Fruit fly (Drosophila melanogaster): ENCODE data around the gene sn.

Gene sn

DNA sequence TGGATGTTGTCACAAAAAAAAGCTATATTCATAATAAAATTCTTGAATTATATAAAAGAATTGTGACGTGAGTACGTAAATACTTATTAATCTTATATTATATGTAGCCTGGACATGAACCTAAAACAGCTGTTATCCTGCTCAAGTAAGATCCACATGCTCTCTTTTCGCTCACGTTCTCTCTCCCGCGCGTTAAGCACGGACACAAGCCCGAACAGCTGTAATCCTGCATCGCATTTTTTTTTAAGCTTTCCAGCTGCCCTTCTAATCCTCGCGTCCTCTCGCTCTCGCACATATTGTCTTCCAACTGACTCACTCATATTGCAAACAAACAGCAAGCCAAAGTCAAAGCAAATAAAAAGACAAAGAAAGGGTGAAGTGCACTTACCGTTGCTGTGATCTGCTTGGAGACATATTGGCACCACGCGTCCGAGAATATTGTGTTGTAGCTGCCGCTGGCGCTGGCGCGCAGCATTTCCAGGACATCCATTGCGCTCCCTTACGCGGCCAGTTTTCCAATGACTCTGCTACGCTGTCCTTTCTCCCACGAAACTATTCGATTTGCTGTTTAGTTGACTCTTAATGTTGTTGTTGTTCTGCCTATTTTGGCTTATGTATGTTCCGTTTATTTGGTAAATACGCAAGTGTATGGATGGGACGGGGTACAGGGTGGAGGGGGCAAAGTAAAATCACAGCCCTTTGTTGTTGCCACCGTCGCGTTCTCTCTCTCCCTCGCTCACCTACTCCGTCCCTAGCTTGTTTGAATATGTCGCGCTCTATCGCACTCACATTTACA lies 3.4 kb downstream of the sn start (continued):
- TF ChIP-seq crol (GFP tag; IDR thresholded peaks at IDR 0.05): peak; percentile 93
- TF ChIP-seq bab2 (GFP tag; optimal IDR thresholded peaks at IDR 0.05): no peak
- no peak for TF ChIP-seq CG17359 (tag; optimal IDR thresholded peaks at IDR 0.05)
- TF ChIP-seq tup (GFP tag; optimal IDR thresholded peaks at IDR 0.05): no peak
- no peak for TF ChIP-seq CG2120 (GFP tag; optimal IDR thresholded peaks at IDR 0.05)
- no peak for TF ChIP-seq Asciz (GFP tag; optimal IDR thresholded peaks at IDR 0.05)
- TF ChIP-seq Nf-YB (GFP tag; optimal IDR thresholded peaks at IDR 0.05): no peak
- no peak for TF ChIP-seq CG2129 (GFP tag; IDR thresholded peaks at IDR 0.05; ENCODE audit: partially characterized antibody)
- TF ChIP-seq chif (GFP tag; optimal IDR thresholded peaks at IDR 0.05): no peak
- 0 out of 3 replicates have a peak, but pooled peaks have one; percentile 16 for TF ChIP-seq CG6791 (GFP tag; IDR thresholded peaks at IDR 0.05; ENCODE audit: partially characterized antibody)
- no peak for TF ChIP-seq CG8290 (GFP tag; optimal IDR thresholded peaks at IDR 0.05)
- peak in 1 of 2 experiments; percentile 59 for TF ChIP-seq CG8290 (tag; optimal IDR thresholded peaks at IDR 0.05)
- peak; percentile 52 for TF ChIP-seq NFAT (GFP tag; IDR thresholded peaks at IDR 0.05)
- no peak for TF ChIP-seq fd64A (GFP tag; optimal IDR thresholded peaks at IDR 0.05)
- TF ChIP-seq HLH3B (GFP tag; IDR thresholded peaks at IDR 0.05): no peak
- no peak for TF ChIP-seq Hmr (GFP tag; optimal IDR thresholded peaks at IDR 0.05)
- no peak for TF ChIP-seq CG4282 (GFP tag; optimal IDR thresholded peaks at IDR 0.05)
- no peak for TF ChIP-seq CG4730 (GFP tag; IDR thresholded peaks at IDR 0.05)
- TF ChIP-seq Max (GFP tag; optimal IDR thresholded peaks at IDR 0.05): no peak
- TF ChIP-seq Dbx (GFP tag; IDR thresholded peaks at IDR 0.05): 0 out of 3 replicates have a peak, but pooled peaks have one; percentile 8
- TF ChIP-seq CG31441 (GFP tag; IDR thresholded peaks at IDR 0.05): no peak
- no peak for TF ChIP-seq CG10366 (GFP tag; IDR thresholded peaks at IDR 0.05)
- TF ChIP-seq corto (GFP tag; optimal IDR thresholded peaks at IDR 0.05): no peak
- peak; percentile 49 for TF ChIP-seq sqz (GFP tag; optimal IDR thresholded peaks at IDR 0.05)
- no peak for TF ChIP-seq Side (GFP tag; optimal IDR thresholded peaks at IDR 0.05)
- TF ChIP-seq Ets97D (GFP tag; optimal IDR thresholded peaks at IDR 0.05): no peak
- no peak for TF ChIP-seq CG11504 (tag; optimal IDR thresholded peaks at IDR 0.05)
- TF ChIP-seq CG10543 (GFP tag; optimal IDR thresholded peaks at IDR 0.05): no peak
- TF ChIP-seq kni (GFP tag; optimal IDR thresholded peaks at IDR 0.05): peak; percentile 6
- TF ChIP-seq Poxn (GFP tag; IDR thresholded peaks at IDR 0.05): no peak
- no peak for TF ChIP-seq CG4707 (GFP tag; optimal IDR thresholded peaks at IDR 0.05)
- no peak for TF ChIP-seq CG32767 (GFP tag; IDR thresholded peaks at IDR 0.05)
- TF ChIP-seq CG2889 (GFP tag; IDR thresholded peaks at IDR 0.05): no peak
- TF ChIP-seq tio (GFP tag; optimal IDR thresholded peaks at IDR 0.05): no peak
- TF ChIP-seq fu2 (GFP tag; optimal IDR thresholded peaks at IDR 0.05): no peak
- peak; percentile 21 for TF ChIP-seq HHEX (GFP tag; optimal IDR thresholded peaks at IDR 0.05)
- TF ChIP-seq ind (GFP tag; optimal IDR thresholded peaks at IDR 0.05): no peak
- no peak for TF ChIP-seq CG9215 (GFP tag; IDR thresholded peaks at IDR 0.05)
- no peak for TF ChIP-seq peb (GFP tag; IDR thresholded peaks at IDR 0.05)
- no peak for TF ChIP-seq dm (GFP tag; optimal IDR thresholded peaks at IDR 0.05)
- no peak for TF ChIP-seq zen (tag; optimal IDR thresholded peaks at IDR 0.05)
- no peak for TF ChIP-seq chn (GFP tag; optimal IDR thresholded peaks at IDR 0.05)
- no peak for TF ChIP-seq pnt (GFP tag; optimal IDR thresholded peaks at IDR 0.05)
- TF ChIP-seq sens-2 (GFP tag; IDR thresholded peaks at IDR 0.05): no peak
- no peak for TF ChIP-seq CG14050 (GFP tag; IDR thresholded peaks at IDR 0.05)
- no peak for TF ChIP-seq sim (GFP tag; IDR thresholded peaks at IDR 0.05)
- TF ChIP-seq CG7357 (GFP tag; IDR thresholded peaks at IDR 0.05): no peak
- no peak for TF ChIP-seq unpg (GFP tag; optimal IDR thresholded peaks at IDR 0.05)
- no peak for TF ChIP-seq CG3838 (GFP tag; optimal IDR thresholded peaks at IDR 0.05)
- TF ChIP-seq ERR (GFP tag; optimal IDR thresholded peaks at IDR 0.05): no peak
- no peak for TF ChIP-seq usp (GFP tag; optimal IDR thresholded peaks at IDR 0.05)

Measured in whole organism, embryonic.